Worm (Caenorhabditis elegans): ENCODE data around the gene lgc-39.

lgc-39 gene

DNA sequence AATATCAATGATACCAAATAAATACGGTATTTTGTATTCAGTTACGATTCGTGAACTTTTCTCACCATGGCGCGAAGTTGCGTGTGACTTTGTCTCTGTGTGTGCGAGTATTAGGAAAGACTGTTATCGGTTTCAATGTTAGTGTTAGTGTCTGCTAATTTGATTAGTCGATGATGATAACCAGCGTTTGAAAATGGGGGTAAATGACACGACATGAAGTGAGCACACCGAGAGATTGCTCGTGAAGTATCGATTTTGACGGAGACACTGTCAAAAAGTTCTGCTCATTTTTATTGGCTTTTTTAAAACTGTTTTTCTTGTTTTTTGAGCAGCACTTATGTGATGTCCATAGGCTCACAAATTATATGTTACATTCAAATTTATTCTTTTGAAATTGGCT lies 23.1 kb downstream of the lgc-39 start (continued):
- TF ChIP-seq sdz-12 (GFP tag; optimal IDR thresholded peaks at IDR 0.05): peak; percentile 5
- 0 out of 2 replicates have a peak, but pooled peaks have one; percentile 37 for TF ChIP-seq T26A8.4 (GFP tag; IDR thresholded peaks at IDR 0.05)
- TF ChIP-seq ceh-82 (tag; optimal IDR thresholded peaks at IDR 0.05): no peak
- no peak for TF ChIP-seq daf-8 (GFP tag; IDR thresholded peaks at IDR 0.05)
- TF ChIP-seq aly-2 (tag; optimal IDR thresholded peaks at IDR 0.05): no peak
- TF ChIP-seq Y48G9A.11 (GFP tag; IDR thresholded peaks at IDR 0.05): peak; percentile 48
- peak; percentile 34 for TF ChIP-seq mes-2 (tag; optimal IDR thresholded peaks at IDR 0.05; ENCODE audit: poor library complexity, severe bottlenecking)
- no peak for TF ChIP-seq lin-29 (GFP tag; IDR thresholded peaks at IDR 0.05)
- no peak for TF ChIP-seq hif-1 (tag; optimal IDR thresholded peaks at IDR 0.05)
- TF ChIP-seq fos-1 (tag; optimal IDR thresholded peaks at IDR 0.05): no peak
- no peak for TF ChIP-seq nhr-237 (tag; optimal IDR thresholded peaks at IDR 0.05)
- TF ChIP-seq ZK337.2 (GFP tag; IDR thresholded peaks at IDR 0.05): no peak
- TF ChIP-seq nhr-41 (GFP tag; IDR thresholded peaks at IDR 0.05): 0 out of 2 replicates have a peak, but pooled peaks have one; percentile 45
- TF ChIP-seq daf-16 (GFP tag; optimal IDR thresholded peaks at IDR 0.05): peak in 1 of 2 experiments; percentile 38
- peak; percentile 46 for TF ChIP-seq daf-16 (tag; optimal IDR thresholded peaks at IDR 0.05)
- TF ChIP-seq cey-2 (tag; optimal IDR thresholded peaks at IDR 0.05; ENCODE audit: borderline replicate concordance, insufficient read depth): no peak
- no peak for TF ChIP-seq ztf-7 (tag; optimal IDR thresholded peaks at IDR 0.05)
- peak; percentile 39 for TF ChIP-seq nhr-77 (tag; optimal IDR thresholded peaks at IDR 0.05)
- no peak for TF ChIP-seq ces-1 (GFP tag; optimal IDR thresholded peaks at IDR 0.05)
- no peak for TF ChIP-seq nhr-111 (GFP tag; optimal IDR thresholded peaks at IDR 0.05)
- TF ChIP-seq rbr-2 (tag; optimal IDR thresholded peaks at IDR 0.05): no peak
- TF ChIP-seq Y5F2A.4 (GFP tag; optimal IDR thresholded peaks at IDR 0.05): no peak
- TF ChIP-seq attf-4 (tag; optimal IDR thresholded peaks at IDR 0.05): no peak
- no peak for TF ChIP-seq zip-11 (GFP tag; IDR thresholded peaks at IDR 0.05)
- no peak for TF ChIP-seq zfp-2 (tag; optimal IDR thresholded peaks at IDR 0.05)
- peak; percentile 23 for TF ChIP-seq gei-8 (GFP tag; optimal IDR thresholded peaks at IDR 0.05)
- TF ChIP-seq nhr-25 (tag; optimal IDR thresholded peaks at IDR 0.05; ENCODE audit: borderline replicate concordance, insufficient read depth): no peak
- TF ChIP-seq snpc-4 (tag; optimal IDR thresholded peaks at IDR 0.05): no peak
- no peak for TF ChIP-seq dmd-8 (GFP tag; IDR thresholded peaks at IDR 0.05)
- TF ChIP-seq fkh-10 (GFP tag; optimal IDR thresholded peaks at IDR 0.05): no peak
- no peak for TF ChIP-seq saeg-2 (GFP tag; IDR thresholded peaks at IDR 0.05)
- TF ChIP-seq daf-12 (tag; optimal IDR thresholded peaks at IDR 0.05): no peak
- peak; percentile 63 for TF ChIP-seq nhr-102 (tag; optimal IDR thresholded peaks at IDR 0.05)
- no peak; the same call in 1 of the 2 replicates for TF ChIP-seq mxl-2 (GFP tag; conservative IDR thresholded peaks at IDR 0.05)
- 0 out of 2 replicates have a peak, but pooled peaks have one; percentile 15 for TF ChIP-seq hmg-1.1 (GFP tag; IDR thresholded peaks at IDR 0.05)
- TF ChIP-seq ztf-11 (tag; optimal IDR thresholded peaks at IDR 0.05): no peak
- TF ChIP-seq unc-130 (GFP tag; optimal IDR thresholded peaks at IDR 0.05): peak; percentile 2
- TF ChIP-seq nhr-42 (GFP tag; IDR thresholded peaks at IDR 0.05): 0 out of 2 replicates have a peak, but pooled peaks have one; percentile 10
- TF ChIP-seq lim-7 (GFP tag; IDR thresholded peaks at IDR 0.05): no peak
- no peak for TF ChIP-seq dmd-9 (GFP tag; IDR thresholded peaks at IDR 0.05)
- 0 out of 2 replicates have a peak, but pooled peaks have one; percentile 28 for TF ChIP-seq lin-1 (GFP tag; IDR thresholded peaks at IDR 0.05)
- TF ChIP-seq set-16 (GFP tag; IDR thresholded peaks at IDR 0.05): no peak
- TF ChIP-seq zag-1 (tag; optimal IDR thresholded peaks at IDR 0.05): no peak
- no peak for TF ChIP-seq ceh-62 (tag; optimal IDR thresholded peaks at IDR 0.05)
- no peak for TF ChIP-seq Y75B8A.6 (GFP tag; IDR thresholded peaks at IDR 0.05)
- TF ChIP-seq egl-27 (tag; optimal IDR thresholded peaks at IDR 0.05): no peak
- TF ChIP-seq T20F7.1 (GFP tag; optimal IDR thresholded peaks at IDR 0.05): peak; percentile 41
- peak in 1 of 2 experiments; percentile 21 for TF ChIP-seq lsy-2 (tag; optimal IDR thresholded peaks at IDR 0.05)
- TF ChIP-seq nhr-28 (tag; optimal IDR thresholded peaks at IDR 0.05): peak; percentile 86
- TF ChIP-seq ceh-28 (tag; optimal IDR thresholded peaks at IDR 0.05): no peak
- TF ChIP-seq ctbp-1 (GFP tag; IDR thresholded peaks at IDR 0.05): no peak
- TF ChIP-seq lin-15B (tag; optimal IDR thresholded peaks at IDR 0.05): no peak

Data from whole organism, L4 larva.